Worm (Caenorhabditis elegans) whole organism, L2 larva: ENCODE results near the gene hlh-4.

Experiments used
- aly-2 ChIP-seq: fragments of 150-350 bp; optimal IDR thresholded peaks from 2 replicates; lab custom pipeline; 2014; ENCODE audit warnings: missing biosample characterization, missing genetic modification characterization
- ceh-82 ChIP-seq: fragments of 150-350 bp; optimal IDR thresholded peaks from 2 replicates; lab custom pipeline; 2014; ENCODE audit warnings: missing biosample characterization, missing genetic modification characterization
- egl-27 ChIP-seq: sonication (generic microtip); optimal IDR thresholded peaks from 3 replicates; lab custom pipeline; 2017; ENCODE audit warnings: missing biosample characterization, missing genetic modification reagents, missing genetic modification characterization
- elt-1 ChIP-seq: fragments of 150-350 bp; optimal IDR thresholded peaks from 2 replicates; lab custom pipeline; 2014; ENCODE audit warnings: missing biosample characterization, missing genetic modification characterization
- fos-1 ChIP-seq: fragments of 150-350 bp; optimal IDR thresholded peaks from 2 replicates; lab custom pipeline; 2014; ENCODE audit warnings: missing biosample characterization, missing genetic modification characterization
- nhr-12 ChIP-seq: fragments of 150-350 bp; optimal IDR thresholded peaks from 2 replicates; lab custom pipeline; 2014; ENCODE audit warnings: missing biosample characterization, missing genetic modification characterization
- nhr-237 ChIP-seq: fragments of 150-350 bp; optimal IDR thresholded peaks from 2 replicates; lab custom pipeline; 2014; ENCODE audit warnings: missing biosample characterization, missing genetic modification characterization
- nhr-77 ChIP-seq: fragments of 150-350 bp; optimal IDR thresholded peaks from 2 replicates; lab custom pipeline; 2014; ENCODE audit warnings: missing biosample characterization, missing genetic modification characterization
- unc-62 ChIP-seq: fragments of 150-350 bp; optimal IDR thresholded peaks from 2 replicates; lab custom pipeline; 2014; ENCODE audit warnings: missing biosample characterization, missing genetic modification reagents, missing genetic modification characterization
- zag-1 ChIP-seq: fragments of 150-350 bp; optimal IDR thresholded peaks from 2 replicates; lab custom pipeline; 2014; ENCODE audit warnings: missing biosample characterization, missing genetic modification characterization
- ztf-11 ChIP-seq: sonication (generic microtip); optimal IDR thresholded peaks from 2 replicates; lab custom pipeline; 2017; ENCODE audit warnings: missing biosample characterization, missing genetic modification characterization

DNA sequence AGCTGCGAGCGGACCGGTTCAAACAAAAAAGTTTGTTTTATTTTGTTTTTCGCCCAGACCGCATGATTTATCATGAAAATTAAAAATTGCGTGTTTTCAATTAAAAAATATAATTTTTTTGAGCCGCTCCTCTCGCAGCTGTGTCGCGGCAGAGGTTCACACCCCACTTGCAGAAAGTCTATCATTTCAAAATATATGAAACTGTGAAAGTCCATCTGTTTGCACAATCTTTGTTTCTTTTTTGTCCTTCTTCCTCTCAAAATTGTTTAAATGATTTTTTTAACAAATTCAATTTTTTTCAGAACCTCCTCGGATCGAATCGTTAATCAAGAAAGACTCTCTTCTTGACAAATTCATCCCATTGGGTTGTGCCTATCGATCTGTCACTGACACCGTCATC, 39.3 kb downstream of the hlh-4 start, which contains the start of gene tlk-1:
- TF ChIP-seq nhr-12 (tag; lab: Kevin White, UChicago) (no peak), ceh-82 (no peak), fos-1 (tag; lab: Kevin White, UChicago) (no peak), ztf-11 (tag; lab: Kevin White, UChicago) (no peak), egl-27 (tag; lab: Kevin White, UChicago) (no peak), aly-2 (tag; lab: Kevin White, UChicago) (no peak), nhr-77 (tag; lab: Kevin White, UChicago) (no peak), elt-1 (tag; lab: Kevin White, UChicago) (no peak), nhr-237 (tag; lab: Kevin White, UChicago) (no peak), zag-1 (no peak), unc-62 (GFP tag; lab: Kevin White, UChicago) (no peak)
